Fruit fly (Drosophila melanogaster): Measurements from ENCODE around the gene sowah.
A peak's percentile ranks its signal among the peaks of the same experiment; 100 is the strongest.

dm6 chr3L:12507571-12507970 lies 64.8 kb downstream of the sowah start, which contains the start of gene CG10654:
- no peak for TF ChIP-seq CG8478 (optimal IDR thresholded peaks at IDR 0.05)
- no peak for TF ChIP-seq CG7357 (GFP tag; IDR thresholded peaks at IDR 0.05)
- no peak for TF ChIP-seq CG12942 (GFP tag; optimal IDR thresholded peaks at IDR 0.05)
- no peak for TF ChIP-seq CG9932 (GFP tag; IDR thresholded peaks at IDR 0.05)
- TF ChIP-seq CG34376 (GFP tag; optimal IDR thresholded peaks at IDR 0.05) = peak; percentile 45
